Fruit fly (Drosophila melanogaster): ENCODE results near the gene CG46525.

The CG46525 gene

DNA sequence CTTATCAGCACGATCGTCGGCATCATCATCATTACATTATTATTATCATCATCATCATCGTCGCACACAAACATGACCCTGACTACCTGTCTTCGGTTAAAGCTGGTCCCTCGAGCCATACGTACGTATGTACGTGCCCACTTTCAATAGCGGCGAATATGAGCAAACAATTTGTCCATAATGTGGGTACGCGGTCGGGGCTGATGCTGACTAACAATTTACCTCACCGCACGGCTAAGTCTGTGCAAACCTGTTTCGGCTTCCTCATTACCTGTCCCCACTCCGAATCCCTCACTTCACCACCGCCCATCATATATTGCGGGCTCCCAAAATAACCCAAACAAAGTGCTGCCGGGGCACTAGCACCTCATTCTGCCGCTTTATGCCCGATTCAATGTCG lies 44.6 kb upstream of the CG46525 start:
- TF ChIP-seq Hr78 (GFP tag; optimal IDR thresholded peaks at IDR 0.05) (peak in 1 of 2 experiments; percentile 75), CG12769 (tag; optimal IDR thresholded peaks at IDR 0.05) (peak; percentile 95), Blimp-1 (GFP tag; optimal IDR thresholded peaks at IDR 0.05) (peak; percentile 18), sim (GFP tag; IDR thresholded peaks at IDR 0.05) (no peak), CG10267 (tag; optimal IDR thresholded peaks at IDR 0.05) (no peak), HLH4C (GFP tag; IDR thresholded peaks at IDR 0.05; ENCODE audit: partially characterized antibody) (0 out of 3 replicates have a peak, but pooled peaks have one; percentile 29), CG10543 (GFP tag; optimal IDR thresholded peaks at IDR 0.05) (peak; percentile 81), insv (GFP tag; optimal IDR thresholded peaks at IDR 0.05) (no peak), Sry-β (GFP tag; optimal IDR thresholded peaks at IDR 0.05) (no peak), CG14014 (GFP tag; IDR thresholded peaks at IDR 0.05) (no peak; the same call in 1 of the 2 replicates), CG9876 (GFP tag; optimal IDR thresholded peaks at IDR 0.05) (no peak), abd-A (tag; optimal IDR thresholded peaks at IDR 0.05) (peak; percentile 39), mirr (GFP tag; optimal IDR thresholded peaks at IDR 0.05) (peak; percentile 67), rib (GFP tag; IDR thresholded peaks at IDR 0.05) (peak; percentile 43; the same call in 1 of the 2 replicates), CG13894 (tag; optimal IDR thresholded peaks at IDR 0.05) (peak; percentile 73), CG16779 (GFP tag; IDR thresholded peaks at IDR 0.05) (0 out of 2 replicates have a peak, but pooled peaks have one; percentile 9), gfzf (GFP tag; optimal IDR thresholded peaks at IDR 0.05) (no peak), CG32532 (GFP tag; IDR thresholded peaks at IDR 0.05) (0 out of 2 replicates have a peak, but pooled peaks have one; percentile 10), sisA (GFP tag; IDR thresholded peaks at IDR 0.05) (no peak), CG11504 (tag; optimal IDR thresholded peaks at IDR 0.05) (no peak), chinmo (GFP tag; IDR thresholded peaks at IDR 0.05; ENCODE audit: partially characterized antibody) (peak; percentile 87; the same call in 3 of the 4 replicates), sd (tag; optimal IDR thresholded peaks at IDR 0.05) (peak; percentile 61), CG5953 (GFP tag; IDR thresholded peaks at IDR 0.05) (0 out of 2 replicates have a peak, but pooled peaks have one; percentile 22), Pdp1 (GFP tag; optimal IDR thresholded peaks at IDR 0.05) (peak in 1 of 2 experiments; percentile 4), crol (GFP tag; IDR thresholded peaks at IDR 0.05) (peak; percentile 81), vvl (GFP tag; IDR thresholded peaks at IDR 0.05) (peak; percentile 13; the same call in 1 of the 2 replicates), kni (GFP tag; optimal IDR thresholded peaks at IDR 0.05) (peak; percentile 15), CG16863 (GFP tag; optimal IDR thresholded peaks at IDR 0.05) (no peak), ftz-f1 (GFP tag; optimal IDR thresholded peaks at IDR 0.05) (peak; percentile 21), CG6272 (GFP tag; IDR thresholded peaks at IDR 0.05) (no peak), ato (GFP tag; IDR thresholded peaks at IDR 0.05; ENCODE audit: partially characterized antibody) (no peak), grn (GFP tag; optimal IDR thresholded peaks at IDR 0.05) (peak; percentile 67), tin (GFP tag; optimal IDR thresholded peaks at IDR 0.05) (no peak), Med (GFP tag) (peak; percentile 48), BtbVII (GFP tag; optimal IDR thresholded peaks at IDR 0.05) (peak; percentile 8), prd (optimal IDR thresholded peaks at IDR 0.05) (no peak), prd (GFP tag; IDR thresholded peaks at IDR 0.05) (no peak), stc (GFP tag; IDR thresholded peaks at IDR 0.05) (no peak), Rfx (GFP tag; IDR thresholded peaks at IDR 0.05) (peak; percentile 5; the same call in 1 of the 2 replicates), usp (GFP tag; optimal IDR thresholded peaks at IDR 0.05) (no peak), Oli (tag; optimal IDR thresholded peaks at IDR 0.05) (no peak), ci (GFP tag; IDR thresholded peaks at IDR 0.05) (no peak), ab (GFP tag; optimal IDR thresholded peaks at IDR 0.05) (no peak), sqz (GFP tag; optimal IDR thresholded peaks at IDR 0.05) (no peak), CG8290 (GFP tag; optimal IDR thresholded peaks at IDR 0.05) (no peak), CG8290 (tag; optimal IDR thresholded peaks at IDR 0.05) (peak in 1 of 2 experiments; percentile 70), CG14441 (GFP tag; IDR thresholded peaks at IDR 0.05) (no peak), kay (GFP tag; optimal IDR thresholded peaks at IDR 0.05) (peak; percentile 46), Eip74EF (GFP tag; optimal IDR thresholded peaks at IDR 0.05) (peak in 1 of 2 experiments; percentile 43)
